Worm (Caenorhabditis elegans) whole organism, L3 larva: ENCODE data around the gene F40B5.2.

ENCODE experiments used
- elt-3 ChIP-seq, 3 experiments: fragments of 150-350 bp in 1 of 3; sonication (generic microtip) in 2 of 3; optimal IDR thresholded peaks; 2 replicates in 2 of 3; 4 replicates in 1 of 3; lab custom pipeline; 2014 to 2017; ENCODE audit warnings: missing biosample characterization in 3 of 3, missing genetic modification characterization in 3 of 3
- fkh-10 ChIP-seq: sonication (generic microtip); optimal IDR thresholded peaks from 2 replicates; lab custom pipeline; 2017; ENCODE audit warnings: missing biosample characterization, missing genetic modification reagents, missing genetic modification characterization
- lin-15B ChIP-seq: fragments of 150-350 bp; optimal IDR thresholded peaks from 2 replicates; lab custom pipeline; 2014; ENCODE audit warnings: missing biosample characterization, missing genetic modification characterization
- lin-39 ChIP-seq: fragments of 150-350 bp; optimal IDR thresholded peaks from 2 replicates; lab custom pipeline; 2018; ENCODE audit warnings: missing biosample characterization, missing genetic modification reagents, missing genetic modification characterization
- nfya-1 ChIP-seq: sonication (generic microtip); optimal IDR thresholded peaks from 2 replicates; lab custom pipeline; 2017; ENCODE audit warnings: missing genetic modification characterization, mild to moderate bottlenecking, missing compliant biosample characterization, antibody characterized with exemption, moderate library complexity; ENCODE audit not compliant: insufficient read depth
- nhr-11 ChIP-seq: fragments of 150-350 bp; optimal IDR thresholded peaks from 2 replicates; lab custom pipeline; 2014; ENCODE audit warnings: missing biosample characterization, missing genetic modification characterization
- nhr-23 ChIP-seq: fragments of 150-350 bp; optimal IDR thresholded peaks from 2 replicates; lab custom pipeline; 2014; ENCODE audit warnings: missing biosample characterization, missing genetic modification reagents, missing genetic modification characterization
- nhr-25 ChIP-seq: sonication (generic microtip); optimal IDR thresholded peaks from 2 replicates; lab custom pipeline; 2017; ENCODE audit warnings: missing biosample characterization, missing genetic modification characterization
- nhr-76 ChIP-seq: fragments of 150-350 bp; sonication (generic microtip); optimal IDR thresholded peaks from 5 replicates; lab custom pipeline; 2014; ENCODE audit warnings: missing biosample characterization, missing genetic modification characterization
- nhr-77 ChIP-seq: fragments of 150-350 bp; optimal IDR thresholded peaks from 2 replicates; lab custom pipeline; 2014; ENCODE audit warnings: missing biosample characterization, missing genetic modification characterization
- skn-1 ChIP-seq: fragments of 150-350 bp; optimal IDR thresholded peaks from 2 replicates; lab custom pipeline; 2014; ENCODE audit warnings: missing biosample characterization, missing genetic modification characterization
- unc-39 ChIP-seq: sonication (generic microtip); optimal IDR thresholded peaks from 4 replicates; lab custom pipeline; 2017; ENCODE audit warnings: missing biosample characterization, missing genetic modification characterization
- unc-62 ChIP-seq: fragments of 150-350 bp; sonication (generic microtip); optimal IDR thresholded peaks from 4 replicates; lab custom pipeline; 2014; ENCODE audit warnings: missing biosample characterization, missing genetic modification reagents, missing genetic modification characterization

DNA sequence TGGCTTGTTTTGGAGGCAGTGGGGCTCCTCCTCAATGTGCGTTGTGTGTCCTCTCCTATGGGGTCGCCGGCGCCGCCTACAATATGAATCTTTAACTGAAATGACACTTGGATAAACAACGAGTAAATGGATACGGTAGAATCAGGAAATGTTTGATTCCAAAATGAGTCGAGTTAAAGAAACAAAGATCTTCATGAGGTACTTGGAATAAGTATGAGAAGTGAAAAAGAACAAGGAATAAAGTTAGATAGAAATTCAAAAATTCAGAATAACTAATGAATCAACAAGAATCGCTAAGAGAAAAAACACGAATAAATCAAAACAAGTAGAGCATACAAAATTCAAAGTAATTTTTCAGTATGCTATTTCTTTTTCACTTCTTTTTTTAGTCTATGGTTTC lies 16.7 kb upstream of the F40B5.2 start, which contains the start of gene npr-28:
- no peak for TF ChIP-seq unc-62 (GFP tag; lab: Kevin White, UChicago)
- no peak for TF ChIP-seq skn-1 (tag; lab: Kevin White, UChicago)
- TF ChIP-seq fkh-10 (GFP tag; lab: Kevin White, UChicago) = no peak
- no peak for TF ChIP-seq lin-15B (tag; lab: Kevin White, UChicago)
- TF ChIP-seq elt-3 (tag; optimal IDR thresholded peaks at IDR 0.05; lab: Kevin White, UChicago) = no peak
- TF ChIP-seq nhr-11 = no peak
- TF ChIP-seq nhr-25 (tag; lab: Kevin White, UChicago) = no peak
- no peak for TF ChIP-seq nhr-77 (tag; lab: Kevin White, UChicago)
- no peak for TF ChIP-seq unc-39
- TF ChIP-seq lin-39 = no peak
- no peak for TF ChIP-seq nfya-1
- no peak for TF ChIP-seq nhr-23 (tag; lab: Kevin White, UChicago)
- TF ChIP-seq nhr-76 = no peak
